Worm (Caenorhabditis elegans) whole organism, L1 larva: ENCODE data around the gene srg-45.

ENCODE experiments used
- ama-1 ChIP-seq: fragments of 150-350 bp; optimal IDR thresholded peaks from 2 replicates; lab custom pipeline; 2014
- blmp-1 ChIP-seq: fragments of 150-350 bp; optimal IDR thresholded peaks from 2 replicates; lab custom pipeline; 2014; ENCODE audit warnings: missing biosample characterization, missing genetic modification characterization
- ceh-8 ChIP-seq: fragments of 200-800 bp; sonication (Bioruptor generic); optimal IDR thresholded peaks from 2 replicates; lab custom pipeline; 2018; ENCODE audit warnings: mild to moderate bottlenecking, missing genetic modification characterization, moderate library complexity, missing compliant biosample characterization
- dpl-1 ChIP-seq, 3 experiments: fragments of 150-350 bp in 2 of 3; sonication (generic microtip) in 1 of 3; optimal IDR thresholded peaks; 2 replicates each; lab custom pipeline; 2014 to 2017; ENCODE audit warnings: missing biosample characterization in 3 of 3, missing genetic modification characterization in 3 of 3, missing genetic modification reagents in 3 of 3
- efl-1 ChIP-seq, 4 experiments: fragments of 150-350 bp; optimal IDR thresholded peaks in 3 of 4; peaks in 1 of 4; 1 replicate in 1 of 4; 2 replicates in 3 of 4; lab custom pipeline; 2014; ENCODE audit warnings: missing biosample characterization in 2 of 4, missing genetic modification characterization in 2 of 4, missing genetic modification reagents in 2 of 4
- egl-13 ChIP-seq: sonication (generic microtip); optimal IDR thresholded peaks from 2 replicates; lab custom pipeline; 2016; ENCODE audit warnings: missing genotype, missing genetic modification reagents, missing genetic modification characterization, missing compliant biosample characterization
- egl-27 ChIP-seq, 2 experiments: fragments of 150-350 bp in 1 of 2; sonication (generic microtip); optimal IDR thresholded peaks; 3 replicates each; lab custom pipeline; 2017 to 2018; ENCODE audit warnings: missing biosample characterization in 2 of 2, missing genetic modification characterization in 2 of 2, missing genetic modification reagents in 2 of 2
- fkh-10 ChIP-seq: sonication (generic microtip); optimal IDR thresholded peaks from 2 replicates; lab custom pipeline; 2017; ENCODE audit warnings: missing biosample characterization, missing genetic modification reagents, missing genetic modification characterization
- fkh-4 ChIP-seq: sonication (generic microtip); optimal IDR thresholded peaks from 2 replicates; lab custom pipeline; 2016; ENCODE audit warnings: missing compliant biosample characterization, missing genetic modification characterization, borderline replicate concordance
- grh-1 ChIP-seq: fragments of 200-800 bp; sonication (Bioruptor generic); IDR thresholded peaks from 2 replicates; pipeline ENCODE4 v1.3.6; 2022; ENCODE audit warnings: missing genetic modification reagents, missing genetic modification characterization, missing compliant biosample characterization
- irx-1 ChIP-seq: sonication (generic microtip); optimal IDR thresholded peaks from 2 replicates; lab custom pipeline; 2016; ENCODE audit warnings: missing genetic modification characterization, missing compliant biosample characterization
- jun-1 ChIP-seq: fragments of 150-350 bp; optimal IDR thresholded peaks from 2 replicates; lab custom pipeline; 2014; ENCODE audit warnings: missing biosample characterization, missing genetic modification reagents, missing genetic modification characterization
- lin-14 ChIP-seq: fragments of 200-800 bp; sonication (Bioruptor generic); optimal IDR thresholded peaks from 2 replicates; lab custom pipeline; 2018; ENCODE audit warnings: mild to moderate bottlenecking, missing genetic modification characterization, moderate library complexity, missing compliant biosample characterization
- lsy-2 ChIP-seq, 2 experiments: fragments of 150-350 bp; optimal IDR thresholded peaks; 2 replicates each; lab custom pipeline; 2014; ENCODE audit warnings: missing biosample characterization in 2 of 2, missing genetic modification characterization in 2 of 2
- nhr-20 ChIP-seq: sonication (generic microtip); optimal IDR thresholded peaks from 2 replicates; lab custom pipeline; 2016; ENCODE audit warnings: mild to moderate bottlenecking, missing genetic modification characterization, missing compliant biosample characterization
- nhr-237 ChIP-seq: fragments of 150-350 bp; optimal IDR thresholded peaks from 2 replicates; lab custom pipeline; 2014; ENCODE audit warnings: missing biosample characterization, missing genetic modification characterization
- nhr-85 ChIP-seq: sonication (generic microtip); peaks from one replicate; lab custom pipeline; 2016; ENCODE audit warnings: missing genetic modification characterization, inconsistent platforms, missing compliant biosample characterization
- pax-3 ChIP-seq: fragments of 200-800 bp; sonication (Bioruptor generic); optimal IDR thresholded peaks from 2 replicates; lab custom pipeline; 2018; ENCODE audit warnings: mild to moderate bottlenecking, missing genetic modification characterization, moderate library complexity, missing compliant biosample characterization
- snu-23 ChIP-seq: sonication (generic microtip); optimal IDR thresholded peaks from 2 replicates; lab custom pipeline; 2016; ENCODE audit warnings: missing genetic modification characterization, missing compliant biosample characterization
- sptf-1 ChIP-seq: fragments of 150-350 bp; optimal IDR thresholded peaks from 2 replicates; lab custom pipeline; 2014; ENCODE audit warnings: missing biosample characterization, missing genetic modification characterization
- swsn-7 ChIP-seq: sonication (generic microtip); optimal IDR thresholded peaks from 2 replicates; lab custom pipeline; 2016; ENCODE audit warnings: missing genetic modification characterization, missing compliant biosample characterization
- unc-130 ChIP-seq: fragments of 150-350 bp; optimal IDR thresholded peaks from 2 replicates; lab custom pipeline; 2017; ENCODE audit warnings: missing biosample characterization, missing genetic modification characterization, inconsistent platforms
- zip-4 ChIP-seq: fragments of 200-800 bp; sonication (Bioruptor generic); optimal IDR thresholded peaks from 2 replicates; lab custom pipeline; 2018; ENCODE audit warnings: mild to moderate bottlenecking, missing genetic modification characterization, moderate library complexity, missing compliant biosample characterization

srg-45 gene

ce11 chrV:12352445-12352844, 45.2 kb downstream of the srg-45 start, which contains the start of gene sqt-3 (continued):
- TF ChIP-seq snu-23 (GFP tag; lab: Kevin White, UChicago), result no peak
- no peak for TF ChIP-seq ama-1 (lab: Kevin White, UChicago)

ce11 chrV:12352881-12353280, 45.6 kb downstream of the srg-45 start:
- no peak for TF ChIP-seq sptf-1
- peak; percentile 45 for TF ChIP-seq ama-1 (lab: Kevin White, UChicago)

ce11 chrV:12353505-12353904, 46.2 kb downstream of the srg-45 start:
- TF ChIP-seq zip-4 (GFP tag; lab: Kevin White, UChicago) (no peak), unc-130 (no peak), efl-1 (optimal IDR thresholded peaks at IDR 0.05; lab: Kevin White, UChicago) (no peak), efl-1 (GFP tag; optimal IDR thresholded peaks at IDR 0.05 in 1 of 2; lab: Kevin White, UChicago) (peak in 1 of 2 experiments; percentile 51), egl-13 (tag; lab: Kevin White, UChicago) (no peak), fkh-10 (GFP tag; lab: Kevin White, UChicago) (no peak), lsy-2 (tag; optimal IDR thresholded peaks at IDR 0.05; lab: Kevin White, UChicago) (no peak), fkh-4 (no peak), pax-3 (tag; lab: Kevin White, UChicago) (no peak), nhr-237 (no peak), ceh-8 (GFP tag; lab: Kevin White, UChicago) (peak; percentile 79), lin-14 (GFP tag; lab: Kevin White, UChicago) (no peak), egl-27 (tag; optimal IDR thresholded peaks at IDR 0.05; lab: Kevin White, UChicago) (no peak), nhr-85 (tag; lab: Kevin White, UChicago) (peak; percentile 13), swsn-7 (tag; lab: Kevin White, UChicago) (no peak)

ce11 chrV:12354193-12354830, 47.0 kb downstream of the srg-45 start:
- TF ChIP-seq blmp-1 (tag; lab: Kevin White, UChicago) (peak; percentile 82), efl-1 (optimal IDR thresholded peaks at IDR 0.05; lab: Kevin White, UChicago) (no peak), efl-1 (GFP tag; optimal IDR thresholded peaks at IDR 0.05 in 1 of 2; lab: Kevin White, UChicago) (peak in 1 of 2 experiments; percentile 11), ama-1 (lab: Kevin White, UChicago) (peak; percentile 36), irx-1 (tag; lab: Kevin White, UChicago) (no peak)

ce11 chrV:12357632-12358031, 50.3 kb downstream of the srg-45 start:
- no peak for TF ChIP-seq zip-4 (GFP tag; lab: Kevin White, UChicago)
- no peak for TF ChIP-seq pax-3 (tag; lab: Kevin White, UChicago)
- no peak for TF ChIP-seq ama-1 (lab: Kevin White, UChicago)
- TF ChIP-seq dpl-1 (GFP tag; optimal IDR thresholded peaks at IDR 0.05; lab: Kevin White, UChicago), result no peak
- TF ChIP-seq nhr-20, result no peak
- TF ChIP-seq jun-1, result no peak
- no peak for TF ChIP-seq grh-1
- TF ChIP-seq blmp-1 (tag; lab: Kevin White, UChicago), result peak; percentile 98
